Worm (Caenorhabditis elegans): ENCODE data around the gene B0457.4.
A peak's percentile ranks its signal among the peaks of the same experiment; 100 is the strongest.

DNA sequence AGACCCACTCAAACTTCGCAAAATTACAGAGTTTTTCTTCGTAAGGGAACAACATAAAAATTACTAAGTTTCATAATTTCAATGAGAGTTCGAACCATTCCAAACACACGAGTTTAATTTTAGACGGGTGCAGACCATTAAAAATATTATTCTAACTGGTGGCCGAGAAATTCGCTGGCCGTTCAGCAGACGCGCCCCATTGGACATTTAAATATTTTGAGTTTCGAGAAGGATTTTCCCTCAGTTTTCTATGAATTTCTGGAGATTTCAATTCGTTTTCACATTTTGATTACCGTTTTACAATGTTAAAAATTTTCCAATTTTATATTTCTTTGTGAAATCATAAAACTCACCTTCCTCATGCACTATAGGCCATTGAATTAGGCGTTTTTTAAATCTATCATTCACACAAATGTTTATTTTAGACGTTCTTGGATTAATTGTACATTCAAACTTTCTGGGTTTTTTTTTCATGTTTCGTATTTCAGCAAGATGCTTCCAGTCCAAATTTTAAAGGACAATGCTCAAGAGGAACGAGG, 15.5 kb upstream of the B0457.4 start, which contains the start of gene cct-2:
- TF ChIP-seq attf-3 (GFP tag; conservative IDR thresholded peaks at IDR 0.05) = no peak
- no peak for TF ChIP-seq snpc-4 (GFP tag; optimal IDR thresholded peaks at IDR 0.05)
- peak in 1 of 4 experiments; percentile 59 for TF ChIP-seq snpc-4 (tag; optimal IDR thresholded peaks at IDR 0.05)
- no peak for TF ChIP-seq unc-130 (GFP tag; optimal IDR thresholded peaks at IDR 0.05)
- TF ChIP-seq him-1 (tag; optimal IDR thresholded peaks at IDR 0.05) = peak; percentile 1
- TF ChIP-seq F10E7.11 (tag; optimal IDR thresholded peaks at IDR 0.05) = no peak
- no peak for TF ChIP-seq ccch-3 (GFP tag; optimal IDR thresholded peaks at IDR 0.05)
- TF ChIP-seq B0336.3 (GFP tag; IDR thresholded peaks at IDR 0.05) = no peak
- no peak for TF ChIP-seq unc-62 (GFP tag; optimal IDR thresholded peaks at IDR 0.05)
- no peak for TF ChIP-seq nfyb-1 (GFP tag; IDR thresholded peaks at IDR 0.05)
